Worm (Caenorhabditis elegans): ENCODE data around the gene snai-1.

ce11 chrIV:296849-297248 is 16.7 kb downstream of the snai-1 start:
- TF ChIP-seq lin-13 (GFP tag; optimal IDR thresholded peaks at IDR 0.05) (no peak), nhr-23 (tag; optimal IDR thresholded peaks at IDR 0.05) (no peak), elt-3 (tag; optimal IDR thresholded peaks at IDR 0.05) (no peak), ama-1 (optimal IDR thresholded peaks at IDR 0.05) (no peak), unc-55 (GFP tag; optimal IDR thresholded peaks at IDR 0.05) (no peak), lin-39 (tag; optimal IDR thresholded peaks at IDR 0.05) (no peak), nhr-12 (tag; optimal IDR thresholded peaks at IDR 0.05) (no peak)

Measured in whole organism, L2 larva.